Worm (Caenorhabditis elegans) whole organism, L4 larva: Measurements from ENCODE around the gene ZK112.4.
A peak's percentile ranks its signal among the peaks of the same experiment; 100 is the strongest.

Experiments used
- F44E2.7 ChIP-seq: fragments of 200-800 bp; sonication (Bioruptor generic); IDR thresholded peaks from 2 replicates; pipeline ENCODE4 v2.1.2; 2022; ENCODE audit warnings: missing genetic modification characterization, missing compliant biosample characterization
- R02D3.7 ChIP-seq: fragments of 150-350 bp; sonication (generic microtip); optimal IDR thresholded peaks from 3 replicates; lab custom pipeline; 2014; ENCODE audit warnings: missing biosample characterization, missing genetic modification characterization
- ceh-20 ChIP-seq: fragments of 200-800 bp; sonication (Bioruptor generic); IDR thresholded peaks from 2 replicates; pipeline ENCODE4 v1.3.6; 2022; ENCODE audit warnings: missing genetic modification reagents, missing genetic modification characterization, missing compliant biosample characterization
- ceh-28 ChIP-seq: fragments of 150-350 bp; optimal IDR thresholded peaks from 2 replicates; lab custom pipeline; 2014; ENCODE audit warnings: missing biosample characterization, missing genetic modification reagents, missing genetic modification characterization
- dpl-1 ChIP-seq: fragments of 150-350 bp; optimal IDR thresholded peaks from 2 replicates; lab custom pipeline; 2014; ENCODE audit warnings: missing biosample characterization, missing genetic modification reagents, missing genetic modification characterization
- duxl-1 ChIP-seq: sonication (generic microtip); optimal IDR thresholded peaks from 2 replicates; lab custom pipeline; 2016; ENCODE audit warnings: mild to moderate bottlenecking, missing genetic modification characterization, moderate library complexity, missing compliant biosample characterization; ENCODE audit not compliant: poor library complexity
- fos-1 ChIP-seq: fragments of 150-350 bp; optimal IDR thresholded peaks from 2 replicates; lab custom pipeline; 2014; ENCODE audit warnings: missing biosample characterization, missing genetic modification characterization
- mdl-1 ChIP-seq, 2 experiments: fragments of 150-350 bp in 1 of 2; sonication (generic microtip) in 1 of 2; optimal IDR thresholded peaks; 2 replicates each; lab custom pipeline; 2014 to 2017; ENCODE audit warnings: missing biosample characterization in 2 of 2, missing genetic modification characterization in 2 of 2
- mdt-29 ChIP-seq: fragments of 200-800 bp; sonication (Bioruptor generic); IDR thresholded peaks from 2 replicates; pipeline ENCODE4 v1.3.6; 2022; ENCODE audit warnings: missing genetic modification reagents, missing genetic modification characterization, missing compliant biosample characterization
- pqm-1 ChIP-seq: sonication (generic microtip); optimal IDR thresholded peaks from 2 replicates; lab custom pipeline; 2017; ENCODE audit warnings: missing biosample characterization, missing genetic modification characterization
- ztf-11 ChIP-seq: fragments of 150-350 bp; optimal IDR thresholded peaks from 2 replicates; lab custom pipeline; 2014; ENCODE audit warnings: missing biosample characterization, missing genetic modification characterization

DNA sequence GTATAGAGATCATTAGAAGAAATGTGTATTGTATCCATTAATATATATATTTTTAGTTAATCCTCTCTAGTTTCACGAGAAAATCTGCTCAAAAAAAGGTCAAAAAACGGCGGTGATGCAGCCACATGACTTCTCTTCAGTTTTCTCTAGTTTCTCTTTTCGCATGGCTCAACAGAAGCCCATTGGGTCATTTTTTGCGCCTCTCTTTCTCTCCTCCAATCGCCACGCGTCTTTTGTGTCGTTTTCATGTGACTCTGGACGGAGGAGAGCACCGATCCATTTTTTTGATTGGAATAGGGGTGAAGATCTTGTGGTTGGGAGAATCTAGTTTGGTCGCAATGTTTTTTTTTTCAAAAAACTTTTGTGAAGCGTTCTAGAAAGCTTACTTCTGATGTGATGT, 8.9 kb downstream of the ZK112.4 start:
- no peak for TF ChIP-seq mdt-29
- TF ChIP-seq ceh-28 (tag; lab: Kevin White, UChicago) = no peak
- TF ChIP-seq mdl-1 (tag; optimal IDR thresholded peaks at IDR 0.05; lab: Kevin White, UChicago) = peak in 1 of 2 experiments; percentile 81
- no peak for TF ChIP-seq dpl-1 (GFP tag; lab: Kevin White, UChicago)
- TF ChIP-seq ztf-11 = no peak
- peak; percentile 52; the same call in 1 of the 2 replicates for TF ChIP-seq ceh-20
- no peak for TF ChIP-seq pqm-1 (tag; lab: Kevin White, UChicago)
- TF ChIP-seq R02D3.7 (tag; lab: Kevin White, UChicago) = no peak
- no peak for TF ChIP-seq fos-1
- no peak for TF ChIP-seq F44E2.7 (GFP tag; lab: Robert Waterston, UW)
- no peak for TF ChIP-seq duxl-1 (tag; lab: Kevin White, UChicago)
